Fruit fly (Drosophila melanogaster) whole organism, adult: Measurements from ENCODE around the gene CG31077.

Source experiments
- CG12768 ChIP-seq: fragments of 200-800 bp; sonication (Bioruptor generic); optimal IDR thresholded peaks from 2 replicates; lab custom pipeline; 2017; ENCODE audit warnings: missing biosample characterization, missing genetic modification characterization, mild to moderate bottlenecking, moderate library complexity, missing genetic modification reagents
- CG14711 ChIP-seq: fragments of 200-800 bp; sonication (Bioruptor generic); optimal IDR thresholded peaks from 2 replicates; lab custom pipeline; 2018; ENCODE audit warnings: missing biosample characterization, mild to moderate bottlenecking, missing genetic modification characterization, moderate library complexity
- CG1620 ChIP-seq: fragments of 200-800 bp; sonication (Bioruptor generic); optimal IDR thresholded peaks from 2 replicates; lab custom pipeline; 2016; ENCODE audit warnings: missing biosample characterization, missing genetic modification characterization
- CG33017 ChIP-seq: fragments of 200-800 bp; sonication (Bioruptor generic); optimal IDR thresholded peaks from 2 replicates; lab custom pipeline; 2018; ENCODE audit warnings: missing biosample characterization, mild to moderate bottlenecking, missing genetic modification characterization, moderate library complexity
- CG7045 ChIP-seq: fragments of 200-800 bp; sonication (Bioruptor generic); optimal IDR thresholded peaks from 2 replicates; lab custom pipeline; 2017; ENCODE audit warnings: missing biosample characterization, mild to moderate bottlenecking, missing genetic modification characterization
- CG7101 ChIP-seq: fragments of 200-800 bp; sonication (Bioruptor generic); optimal IDR thresholded peaks from 2 replicates; lab custom pipeline; 2018; ENCODE audit warnings: missing biosample characterization, mild to moderate bottlenecking, missing genetic modification characterization, moderate library complexity
- Clk ChIP-seq: fragments of 200-800 bp; sonication (Bioruptor generic); optimal IDR thresholded peaks from 2 replicates; lab custom pipeline; 2017; ENCODE audit warnings: missing biosample characterization, missing genetic modification characterization
- Crg-1 ChIP-seq: fragments of 200-800 bp; sonication (Bioruptor generic); optimal IDR thresholded peaks from 2 replicates; lab custom pipeline; 2016; ENCODE audit warnings: missing biosample characterization, missing genetic modification characterization
- Hr96 ChIP-seq: fragments of 200-800 bp; sonication (Bioruptor generic); optimal IDR thresholded peaks from 2 replicates; lab custom pipeline; 2016; ENCODE audit warnings: missing biosample characterization, missing genetic modification characterization
- Mnt ChIP-seq: fragments of 200-800 bp; sonication (Bioruptor generic); optimal IDR thresholded peaks from 2 replicates; lab custom pipeline; 2016; ENCODE audit warnings: missing biosample characterization, mild to moderate bottlenecking, missing genetic modification characterization
- kay ChIP-seq: fragments of 200-800 bp; sonication (Bioruptor generic); peaks from one replicate; lab custom pipeline; 2016; ENCODE audit warnings: missing biosample characterization, missing genetic modification characterization, borderline replicate concordance
- ovo ChIP-seq: fragments of 200-800 bp; sonication (Bioruptor generic); optimal IDR thresholded peaks from 2 replicates; lab custom pipeline; 2016; ENCODE audit warnings: missing biosample characterization, missing genetic modification characterization
- toe ChIP-seq: fragments of 200-800 bp; sonication (Bioruptor generic); optimal IDR thresholded peaks from 2 replicates; lab custom pipeline; 2016; ENCODE audit warnings: missing biosample characterization, missing genetic modification characterization

DNA sequence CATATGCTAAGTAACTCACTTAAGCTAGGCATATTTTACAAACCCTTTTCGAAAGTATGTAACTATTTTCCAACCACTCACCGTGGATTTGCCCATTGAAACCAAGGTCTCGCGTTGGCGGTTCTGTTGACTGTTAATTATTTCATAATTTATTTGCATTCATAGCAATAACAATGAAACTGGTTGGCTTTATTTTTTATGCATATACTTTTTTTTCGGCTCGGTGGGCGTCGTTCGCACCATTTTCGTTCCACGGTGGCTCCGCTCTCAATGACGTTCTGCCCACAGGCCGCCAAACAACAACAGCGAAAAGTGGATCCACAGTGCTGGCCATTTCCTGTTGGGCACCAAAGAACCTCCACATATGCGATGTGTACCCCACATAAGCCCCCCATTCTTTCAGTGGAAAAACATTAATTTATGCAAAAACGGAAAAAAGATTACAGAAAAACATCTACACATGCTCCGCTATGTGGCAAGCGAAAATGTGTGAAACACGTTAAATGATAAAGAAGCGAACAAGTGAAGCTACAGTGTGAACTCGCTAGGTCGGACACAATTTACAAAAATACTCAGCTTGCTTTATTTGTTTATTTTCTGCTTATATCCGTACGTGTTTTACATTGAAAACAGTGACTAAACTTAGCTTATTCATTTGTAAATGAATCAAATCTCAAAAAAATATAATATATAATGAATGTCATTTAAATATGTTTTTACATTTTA lies 31.8 kb upstream of the CG31077 start:
- TF ChIP-seq ovo (GFP tag; lab: Kevin White, UChicago), result no peak
- no peak for TF ChIP-seq CG1620
- no peak for TF ChIP-seq CG33017 (tag; lab: Kevin White, UChicago)
- TF ChIP-seq CG12768, result no peak
- TF ChIP-seq Crg-1, result no peak
- no peak for TF ChIP-seq toe (GFP tag; lab: Kevin White, UChicago)
- TF ChIP-seq kay (GFP tag; lab: Kevin White, UChicago), result no peak
- no peak for TF ChIP-seq Clk (GFP tag; lab: Kevin White, UChicago)
- TF ChIP-seq Hr96, result no peak
- no peak for TF ChIP-seq CG7101 (tag; lab: Kevin White, UChicago)
- TF ChIP-seq Mnt (GFP tag; lab: Kevin White, UChicago), result no peak
- TF ChIP-seq CG14711 (tag; lab: Kevin White, UChicago), result no peak
- no peak for TF ChIP-seq CG7045 (GFP tag; lab: Kevin White, UChicago)
